Worm (Caenorhabditis elegans): ENCODE data around the gene skr-4.

skr-4 gene

DNA sequence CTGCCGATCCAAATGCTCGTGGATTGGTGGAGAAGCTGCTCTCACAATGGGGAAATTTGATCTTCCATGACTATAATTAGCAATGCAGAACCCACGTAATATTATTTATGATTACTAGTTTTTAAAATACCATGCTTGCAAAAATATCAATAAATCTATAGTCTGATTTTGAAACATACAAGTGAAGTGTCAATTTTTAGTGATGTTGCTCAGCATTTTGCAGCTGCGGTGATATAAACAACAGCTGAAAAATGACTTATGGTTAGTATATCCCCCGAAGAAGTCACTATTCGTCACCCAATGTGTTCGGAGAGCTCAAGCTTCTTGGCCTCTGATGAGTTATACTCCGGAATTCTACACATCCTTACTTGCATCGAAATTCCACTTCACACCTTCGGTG is 34.7 kb downstream of the skr-4 start, which contains the start of gene srh-172:
Gene srh-172 (plus strand): TSS at position 301 of the 400 bp plus-strand sequence.
- no peak for TF ChIP-seq tab-1 (GFP tag; IDR thresholded peaks at IDR 0.05)
- TF ChIP-seq ztf-23 (GFP tag; IDR thresholded peaks at IDR 0.05): no peak
- no peak for TF ChIP-seq med-1 (GFP tag; optimal IDR thresholded peaks at IDR 0.05; ENCODE audit: insufficient read depth)
- TF ChIP-seq cog-1 (tag; optimal IDR thresholded peaks at IDR 0.05): no peak

DNA sequence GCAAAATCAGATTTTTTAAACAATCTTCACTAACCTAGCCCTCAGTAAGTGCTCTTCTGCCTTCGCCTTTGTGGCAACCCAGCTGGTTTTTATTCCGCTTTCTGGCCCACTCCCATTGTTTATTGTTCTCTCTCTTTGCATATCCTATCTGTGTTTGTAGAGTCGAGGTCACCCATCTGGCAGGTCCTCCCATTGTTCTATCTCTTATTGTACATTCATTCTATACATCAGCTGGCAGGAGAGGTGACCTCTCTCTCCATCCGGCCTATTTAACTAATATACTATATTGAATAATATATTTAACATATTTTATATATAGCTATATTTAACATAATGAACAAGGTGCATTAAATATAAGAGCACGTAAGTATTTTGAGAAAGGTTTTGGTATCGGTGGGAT is 37.9 kb downstream of the skr-4 start:
- TF ChIP-seq ztf-23 (GFP tag; IDR thresholded peaks at IDR 0.05) (no peak), med-1 (GFP tag; optimal IDR thresholded peaks at IDR 0.05; ENCODE audit: insufficient read depth) (no peak), cog-1 (tag; optimal IDR thresholded peaks at IDR 0.05) (no peak), ref-1 (GFP tag; conservative IDR thresholded peaks at IDR 0.05) (no peak), ztf-29 (GFP tag; IDR thresholded peaks at IDR 0.05) (no peak), flt-1 (GFP tag; IDR thresholded peaks at IDR 0.05) (no peak), klf-2 (GFP tag; conservative IDR thresholded peaks at IDR 0.05) (no peak), tab-1 (GFP tag; IDR thresholded peaks at IDR 0.05) (no peak), T22C8.4 (GFP tag; IDR thresholded peaks at IDR 0.05) (no peak)

DNA sequence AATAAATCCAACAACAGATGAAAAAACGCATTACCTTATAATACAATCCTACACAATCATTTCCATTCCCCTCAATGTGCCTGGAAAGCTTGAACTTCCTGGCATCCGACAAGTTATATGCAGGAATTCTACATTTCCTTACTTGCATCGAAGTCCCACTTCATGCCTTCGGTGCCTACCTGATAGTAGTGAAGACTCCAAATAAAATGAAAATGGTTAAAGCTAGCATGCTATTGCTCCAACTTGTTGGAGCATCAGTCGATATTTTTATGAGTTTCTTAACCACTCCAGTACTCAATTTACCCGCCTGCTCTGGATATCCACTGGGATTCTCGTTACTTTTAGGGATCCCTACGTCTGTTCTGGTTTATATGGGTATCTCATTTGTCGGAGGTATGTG is 41.6 kb downstream of the skr-4 start, which contains the start of gene srh-171:
Gene srh-171 (plus strand): TSS at position 75 of the 400 bp plus-strand sequence.
- TF ChIP-seq med-1 (GFP tag; optimal IDR thresholded peaks at IDR 0.05; ENCODE audit: insufficient read depth) (no peak), ztf-29 (GFP tag; IDR thresholded peaks at IDR 0.05) (no peak), cog-1 (tag; optimal IDR thresholded peaks at IDR 0.05) (no peak), ztf-23 (GFP tag; IDR thresholded peaks at IDR 0.05) (no peak), ref-1 (GFP tag; conservative IDR thresholded peaks at IDR 0.05) (no peak), T22C8.4 (GFP tag; IDR thresholded peaks at IDR 0.05) (no peak), flt-1 (GFP tag; IDR thresholded peaks at IDR 0.05) (no peak), tab-1 (GFP tag; IDR thresholded peaks at IDR 0.05) (no peak), klf-2 (GFP tag; conservative IDR thresholded peaks at IDR 0.05) (no peak)

DNA sequence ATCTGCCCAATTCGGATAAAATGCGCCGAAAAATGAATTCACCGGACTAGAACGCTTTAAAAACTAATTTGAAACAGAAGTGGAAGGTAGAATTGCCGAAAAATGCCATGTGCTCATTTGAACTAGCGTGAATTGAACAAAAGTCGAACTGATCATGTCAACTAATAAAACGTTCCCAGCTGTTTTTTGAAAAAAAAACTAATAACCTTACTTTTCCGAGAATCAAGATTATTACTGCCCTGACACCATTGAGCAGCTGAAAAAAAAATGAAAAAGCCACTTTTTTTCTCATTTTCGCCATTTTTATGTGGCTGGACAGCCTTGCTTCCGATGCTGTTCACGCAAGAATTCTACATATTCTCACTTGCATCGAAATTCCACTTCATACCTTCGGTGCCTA is 49.0 kb downstream of the skr-4 start, which contains the start of gene srh-173:
Gene srh-173 (plus strand): TSS at position 301 of the 400 bp plus-strand sequence.
- TF ChIP-seq T22C8.4 (GFP tag; IDR thresholded peaks at IDR 0.05) (no peak), ztf-29 (GFP tag; IDR thresholded peaks at IDR 0.05) (no peak), med-1 (GFP tag; optimal IDR thresholded peaks at IDR 0.05; ENCODE audit: insufficient read depth) (no peak), ztf-23 (GFP tag; IDR thresholded peaks at IDR 0.05) (no peak), tab-1 (GFP tag; IDR thresholded peaks at IDR 0.05) (no peak), ref-1 (GFP tag; conservative IDR thresholded peaks at IDR 0.05) (no peak), klf-2 (GFP tag; conservative IDR thresholded peaks at IDR 0.05) (no peak), flt-1 (GFP tag; IDR thresholded peaks at IDR 0.05) (no peak)
